Worm (Caenorhabditis elegans): ENCODE measurements around the gene mdt-8.

mdt-8 gene

ce11 chrII:11545299-11545951 is 11.8 kb upstream of the mdt-8 start, which contains the start of gene dnj-13 (continued):
- TF ChIP-seq lsy-2 (tag; optimal IDR thresholded peaks at IDR 0.05) (peak; percentile 81), M03D4.4 (tag; optimal IDR thresholded peaks at IDR 0.05) (peak; percentile 74), pha-4 (tag; optimal IDR thresholded peaks at IDR 0.05) (peak; percentile 98), nhr-2 (tag; optimal IDR thresholded peaks at IDR 0.05) (peak; percentile 35), ces-1 (GFP tag; optimal IDR thresholded peaks at IDR 0.05) (peak; percentile 83), sptf-1 (tag; optimal IDR thresholded peaks at IDR 0.05) (peak; percentile 93)

- TF ChIP-seq sem-2 (GFP tag; optimal IDR thresholded peaks at IDR 0.05) = no peak
- TF ChIP-seq ztf-11 (tag; optimal IDR thresholded peaks at IDR 0.05) = no peak
- no peak for TF ChIP-seq mab-5 (tag; optimal IDR thresholded peaks at IDR 0.05)
- no peak for TF ChIP-seq M03D4.4 (tag; optimal IDR thresholded peaks at IDR 0.05)
- no peak for TF ChIP-seq nhr-237 (tag; optimal IDR thresholded peaks at IDR 0.05)
- no peak for TF ChIP-seq nhr-2 (tag; optimal IDR thresholded peaks at IDR 0.05)
- TF ChIP-seq bed-3 (GFP tag; optimal IDR thresholded peaks at IDR 0.05) = no peak
- TF ChIP-seq pha-4 (tag; optimal IDR thresholded peaks at IDR 0.05) = no peak
- TF ChIP-seq mls-2 (tag; optimal IDR thresholded peaks at IDR 0.05) = no peak
- no peak for TF ChIP-seq elt-1 (tag; optimal IDR thresholded peaks at IDR 0.05; ENCODE audit: borderline replicate concordance, insufficient read depth)
- TF ChIP-seq nhr-28 (tag; optimal IDR thresholded peaks at IDR 0.05) = no peak
- no peak for TF ChIP-seq ceh-83 (GFP tag; optimal IDR thresholded peaks at IDR 0.05)
- no peak for TF ChIP-seq snpc-4 (tag; optimal IDR thresholded peaks at IDR 0.05)
- no peak for TF ChIP-seq ces-1 (GFP tag; optimal IDR thresholded peaks at IDR 0.05)
- TF ChIP-seq lin-32 (GFP tag; optimal IDR thresholded peaks at IDR 0.05) = no peak
- no peak for TF ChIP-seq unc-120 (tag; optimal IDR thresholded peaks at IDR 0.05; ENCODE audit: poor library complexity, severe bottlenecking)
- no peak for TF ChIP-seq blmp-1 (tag; optimal IDR thresholded peaks at IDR 0.05)
- TF ChIP-seq flh-1 (GFP tag; optimal IDR thresholded peaks at IDR 0.05) = no peak
These were observed 11.1 kb upstream of the mdt-8 start, which contains the start of gene F54D5.9 for ce11 chrII:11544714-11545113. TSS of gene F54D5.9 (minus strand) at chrII:11544828.

- no peak for TF ChIP-seq bed-3 (GFP tag; optimal IDR thresholded peaks at IDR 0.05)
- no peak for TF ChIP-seq elt-3 (tag; optimal IDR thresholded peaks at IDR 0.05)
- TF ChIP-seq ham-2 (GFP tag; optimal IDR thresholded peaks at IDR 0.05) = no peak
- peak; percentile 56 for TF ChIP-seq cnd-1 (tag; optimal IDR thresholded peaks at IDR 0.05)
- no peak for TF ChIP-seq unc-39 (tag; optimal IDR thresholded peaks at IDR 0.05)
- no peak for TF ChIP-seq blmp-1 (tag; optimal IDR thresholded peaks at IDR 0.05)
- no peak for TF ChIP-seq unc-62 (GFP tag; optimal IDR thresholded peaks at IDR 0.05)
- no peak for TF ChIP-seq ceh-39 (tag; optimal IDR thresholded peaks at IDR 0.05)
- TF ChIP-seq zip-8 (tag; optimal IDR thresholded peaks at IDR 0.05) = peak; percentile 62
- no peak for TF ChIP-seq snpc-4 (tag; optimal IDR thresholded peaks at IDR 0.05)
- TF ChIP-seq nhr-2 (tag; optimal IDR thresholded peaks at IDR 0.05) = peak; percentile 6
- TF ChIP-seq elt-1 (tag; optimal IDR thresholded peaks at IDR 0.05; ENCODE audit: borderline replicate concordance, insufficient read depth) = no peak
These were observed 9.3 kb upstream of the mdt-8 start for ce11 chrII:11542958-11543357.

- TF ChIP-seq lsy-2 (tag; optimal IDR thresholded peaks at IDR 0.05) (peak; percentile 8), blmp-1 (tag; optimal IDR thresholded peaks at IDR 0.05) (no peak), ceh-83 (GFP tag; optimal IDR thresholded peaks at IDR 0.05) (no peak), pha-4 (tag; optimal IDR thresholded peaks at IDR 0.05) (no peak), tbx-8 (GFP tag; optimal IDR thresholded peaks at IDR 0.05) (no peak), mls-2 (tag; optimal IDR thresholded peaks at IDR 0.05) (no peak), M03D4.4 (tag; optimal IDR thresholded peaks at IDR 0.05) (no peak), ces-1 (GFP tag; optimal IDR thresholded peaks at IDR 0.05) (peak; percentile 59), lin-32 (GFP tag; optimal IDR thresholded peaks at IDR 0.05) (no peak), sptf-1 (tag; optimal IDR thresholded peaks at IDR 0.05) (peak; percentile 58)
These were observed 8.8 kb upstream of the mdt-8 start, which contains the start of gene gtf-2E2 for ce11 chrII:11542385-11542784. TSS of gene gtf-2E2 (minus strand) at chrII:11542495.

ce11 chrII:11538741-11539140 is 5.1 kb upstream of the mdt-8 start, which contains the start of gene Y62F5A.9:
TSS of gene Y62F5A.9 (minus strand) at chrII:11538841.
- no peak for TF ChIP-seq M03D4.4 (tag; optimal IDR thresholded peaks at IDR 0.05)
- TF ChIP-seq lsy-2 (tag; optimal IDR thresholded peaks at IDR 0.05) = peak; percentile 4

ce11 chrII:11537606-11538016 is 4.0 kb upstream of the mdt-8 start:
- TF ChIP-seq lin-32 (GFP tag; optimal IDR thresholded peaks at IDR 0.05) (no peak), ceh-39 (tag; optimal IDR thresholded peaks at IDR 0.05) (no peak), blmp-1 (tag; optimal IDR thresholded peaks at IDR 0.05) (no peak), ceh-83 (GFP tag; optimal IDR thresholded peaks at IDR 0.05) (peak; percentile 86), tbx-8 (GFP tag; optimal IDR thresholded peaks at IDR 0.05) (peak; percentile 35), elt-3 (tag; optimal IDR thresholded peaks at IDR 0.05) (no peak), lsy-2 (tag; optimal IDR thresholded peaks at IDR 0.05) (no peak), M03D4.4 (tag; optimal IDR thresholded peaks at IDR 0.05) (peak; percentile 34), mls-2 (tag; optimal IDR thresholded peaks at IDR 0.05) (peak; percentile 27), snpc-4 (tag; optimal IDR thresholded peaks at IDR 0.05) (no peak), mab-5 (tag; optimal IDR thresholded peaks at IDR 0.05) (no peak), sem-2 (GFP tag; optimal IDR thresholded peaks at IDR 0.05) (peak; percentile 60), ham-2 (GFP tag; optimal IDR thresholded peaks at IDR 0.05) (no peak), unc-39 (tag; optimal IDR thresholded peaks at IDR 0.05) (no peak)
